Fruit fly (Drosophila melanogaster): ENCODE results near the gene Myo61F.

Myo61F gene

dm6 chr3L:1376014-1376745 is 57.9 kb downstream of the Myo61F start (continued):
- TF ChIP-seq CG11247 (GFP tag; IDR thresholded peaks at IDR 0.05), result no peak
- no peak for TF ChIP-seq Hmx (GFP tag; optimal IDR thresholded peaks at IDR 0.05)
- peak; percentile 6 for TF ChIP-seq CG10654 (GFP tag; optimal IDR thresholded peaks at IDR 0.05)
- peak; percentile 25 for TF ChIP-seq lilli (GFP tag; optimal IDR thresholded peaks at IDR 0.05)
- no peak for TF ChIP-seq CG42726 (GFP tag; IDR thresholded peaks at IDR 0.05; ENCODE audit: partially characterized antibody)
- no peak for TF ChIP-seq CG17912 (GFP tag; optimal IDR thresholded peaks at IDR 0.05)
- peak; percentile 62 for TF ChIP-seq CG10267 (tag; optimal IDR thresholded peaks at IDR 0.05)
- no peak for TF ChIP-seq h (optimal IDR thresholded peaks at IDR 0.05)
- no peak for TF ChIP-seq crp (GFP tag; optimal IDR thresholded peaks at IDR 0.05)
- TF ChIP-seq cad (GFP tag; optimal IDR thresholded peaks at IDR 0.05), result no peak
- no peak for TF ChIP-seq jigr1 (GFP tag; IDR thresholded peaks at IDR 0.05)
- no peak for TF ChIP-seq CG1024 (GFP tag; IDR thresholded peaks at IDR 0.05)
- peak; percentile 2 for TF ChIP-seq disco-r (GFP tag; optimal IDR thresholded peaks at IDR 0.05)
- no peak for TF ChIP-seq CG1832 (GFP tag; optimal IDR thresholded peaks at IDR 0.05)
- TF ChIP-seq sob (GFP tag; IDR thresholded peaks at IDR 0.05), result peak; percentile 54
- TF ChIP-seq Antp (GFP tag; optimal IDR thresholded peaks at IDR 0.05), result peak; percentile 8
- peak; percentile 54; the same call in 2 of the 3 replicates for TF ChIP-seq CG17361 (GFP tag; IDR thresholded peaks at IDR 0.05)
- no peak for TF ChIP-seq nerfin-1 (tag; optimal IDR thresholded peaks at IDR 0.05)
- TF ChIP-seq CG10321 (GFP tag; IDR thresholded peaks at IDR 0.05), result no peak
- peak; percentile 60; the same call in 1 of the 2 replicates for TF ChIP-seq CG17328 (GFP tag; IDR thresholded peaks at IDR 0.05)
- no peak for TF ChIP-seq Meics (GFP tag; optimal IDR thresholded peaks at IDR 0.05)
- TF ChIP-seq Drgx (GFP tag; IDR thresholded peaks at IDR 0.05), result peak; percentile 83
- peak; percentile 28 for TF ChIP-seq CG7556 (GFP tag; optimal IDR thresholded peaks at IDR 0.05)
- no peak for TF ChIP-seq CG1233 (GFP tag; optimal IDR thresholded peaks at IDR 0.05)
- peak; percentile 60 for TF ChIP-seq CG12391 (tag; optimal IDR thresholded peaks at IDR 0.05)
- TF ChIP-seq Neu2 (GFP tag; optimal IDR thresholded peaks at IDR 0.05; ENCODE audit: borderline replicate concordance), result no peak
- TF ChIP-seq phol (tag; optimal IDR thresholded peaks at IDR 0.05), result peak; percentile 51
- TF ChIP-seq gt (GFP tag; IDR thresholded peaks at IDR 0.05), result no peak
- no peak for TF ChIP-seq gsb (GFP tag; IDR thresholded peaks at IDR 0.05)
- TF ChIP-seq Hsf (GFP tag; optimal IDR thresholded peaks at IDR 0.05), result peak; percentile 14
- TF ChIP-seq vvl (GFP tag; IDR thresholded peaks at IDR 0.05), result peak; percentile 81
- TF ChIP-seq pros (GFP tag; optimal IDR thresholded peaks at IDR 0.05), result no peak
- TF ChIP-seq CG2129 (GFP tag; IDR thresholded peaks at IDR 0.05; ENCODE audit: partially characterized antibody), result no peak
- TF ChIP-seq ap (GFP tag; IDR thresholded peaks at IDR 0.05), result 0 out of 2 replicates have a peak, but pooled peaks have one; percentile 17
- no peak for TF ChIP-seq Myb (GFP tag; optimal IDR thresholded peaks at IDR 0.05)
- no peak for TF ChIP-seq CG6791 (GFP tag; IDR thresholded peaks at IDR 0.05; ENCODE audit: partially characterized antibody)
- TF ChIP-seq MTF-1 (GFP tag; optimal IDR thresholded peaks at IDR 0.05; ENCODE audit: borderline replicate concordance), result no peak
- TF ChIP-seq psq (GFP tag; optimal IDR thresholded peaks at IDR 0.05), result no peak
- no peak for TF ChIP-seq maf-S (GFP tag; optimal IDR thresholded peaks at IDR 0.05)
- 0 out of 2 replicates have a peak, but pooled peaks have one; percentile 12 for TF ChIP-seq CG3847 (GFP tag; IDR thresholded peaks at IDR 0.05)
- TF ChIP-seq chn (GFP tag; optimal IDR thresholded peaks at IDR 0.05), result no peak
- no peak for TF ChIP-seq CG31388 (GFP tag; optimal IDR thresholded peaks at IDR 0.05)
- no peak for TF ChIP-seq Ets97D (GFP tag; optimal IDR thresholded peaks at IDR 0.05)
- TF ChIP-seq CG10209 (GFP tag; optimal IDR thresholded peaks at IDR 0.05), result peak; percentile 47
- no peak for TF ChIP-seq CG13894 (tag; optimal IDR thresholded peaks at IDR 0.05)
- no peak for TF ChIP-seq rib (GFP tag; IDR thresholded peaks at IDR 0.05)
- TF ChIP-seq CG2116 (GFP tag; optimal IDR thresholded peaks at IDR 0.05), result no peak
- TF ChIP-seq CG13296 (GFP tag; optimal IDR thresholded peaks at IDR 0.05), result no peak
- TF ChIP-seq CG4328 (GFP tag; optimal IDR thresholded peaks at IDR 0.05), result no peak

Data from whole organism, embryonic.